Fruit fly (Drosophila melanogaster) whole organism, wandering third instar larva: ENCODE results near the gene rumi.
A peak's percentile ranks its signal among the peaks of the same experiment; 100 is the strongest.

Experiments
- Abd-B ChIP-seq: fragments of >200 bp; optimal IDR thresholded peaks from 2 replicates; lab custom pipeline; 2017; ENCODE audit warnings: missing biosample characterization, missing genetic modification characterization
- CG32264 ChIP-seq: fragments of 200-800 bp; sonication (Bioruptor generic); optimal IDR thresholded peaks from 2 replicates; lab custom pipeline; 2016; ENCODE audit warnings: missing biosample characterization, missing genetic modification characterization
- CG9705 ChIP-seq: fragments of 200-800 bp; sonication (Bioruptor generic); optimal IDR thresholded peaks from 2 replicates; lab custom pipeline; 2018; ENCODE audit warnings: missing biosample characterization, mild to moderate bottlenecking, missing genetic modification characterization
- CrebA ChIP-seq: fragments of 200-800 bp; sonication (Bioruptor generic); optimal IDR thresholded peaks from 2 replicates; lab custom pipeline; 2016; ENCODE audit warnings: missing biosample characterization, mild to moderate bottlenecking, missing genetic modification characterization, borderline replicate concordance
- Dfd ChIP-seq: fragments of >200 bp; optimal IDR thresholded peaks from 2 replicates; lab custom pipeline; 2017; ENCODE audit warnings: missing biosample characterization, missing genetic modification characterization
- Dif ChIP-seq: fragments of 200-275, 200-300 bp; sonication (Bioruptor generic); optimal IDR thresholded peaks from 2 replicates; lab custom pipeline; 2018; ENCODE audit warnings: missing biosample characterization, missing genetic modification characterization; ENCODE audit not compliant: partially characterized antibody
- GATAd ChIP-seq: sonication (Bioruptor generic); optimal IDR thresholded peaks from 2 replicates; lab custom pipeline; 2016; ENCODE audit warnings: missing biosample characterization, missing genetic modification characterization
- HLH106 ChIP-seq: fragments of 200-800 bp; optimal IDR thresholded peaks from 3 replicates; lab custom pipeline; 2019; ENCODE audit warnings: missing biosample characterization, mild to moderate bottlenecking, missing genetic modification characterization, moderate library complexity
- Hnf4 ChIP-seq: fragments of 200-800 bp; sonication (Bioruptor generic); optimal IDR thresholded peaks from 2 replicates; lab custom pipeline; 2016; ENCODE audit warnings: missing biosample characterization, mild to moderate bottlenecking, missing genetic modification characterization
- Hr83 ChIP-seq: fragments of 200-300 bp; sonication (Bioruptor generic); optimal IDR thresholded peaks from 2 replicates; lab custom pipeline; 2016; ENCODE audit warnings: missing biosample characterization, mild to moderate bottlenecking, missing genetic modification characterization, moderate library complexity; ENCODE audit not compliant: poor library complexity, severe bottlenecking
- Jra ChIP-seq: sonication (Bioruptor generic); optimal IDR thresholded peaks from 2 replicates; lab custom pipeline; 2016; ENCODE audit warnings: missing biosample characterization, missing genetic modification characterization
- Mio ChIP-seq: sonication (Bioruptor generic); optimal IDR thresholded peaks from 2 replicates; lab custom pipeline; 2016; ENCODE audit warnings: missing biosample characterization, missing genetic modification characterization
- Myc ChIP-seq: fragments of >200 bp; optimal IDR thresholded peaks from 2 replicates; lab custom pipeline; 2017
- N ChIP-seq: fragments of >200 bp; optimal IDR thresholded peaks from 2 replicates; lab custom pipeline; 2018; ENCODE audit warnings: missing biosample characterization, missing external identifiers, missing genetic modification characterization
- OdsH ChIP-seq: fragments of 200-800 bp; sonication (Bioruptor generic); optimal IDR thresholded peaks from 2 replicates; lab custom pipeline; 2016; ENCODE audit warnings: missing biosample characterization, mild to moderate bottlenecking, missing genetic modification characterization
- Rel ChIP-seq, 2 experiments: fragments of 200-800 bp; sonication (Bioruptor generic) in 1 of 2; optimal IDR thresholded peaks; 2 replicates in 1 of 2; 3 replicates in 1 of 2; lab custom pipeline; 2016 to 2019; ENCODE audit warnings: mild to moderate bottlenecking in 2 of 2, missing biosample characterization in 2 of 2, missing genetic modification characterization in 2 of 2, moderate library complexity in 1 of 2
- Sp1 ChIP-seq: fragments of 200-800 bp; sonication (Bioruptor generic); optimal IDR thresholded peaks from 3 replicates; lab custom pipeline; 2019; ENCODE audit warnings: missing biosample characterization, mild to moderate bottlenecking, missing genetic modification characterization, moderate library complexity
- Vsx2 ChIP-seq: fragments of 200-300, 225-300 bp; sonication (Bioruptor generic); optimal IDR thresholded peaks from 2 replicates; lab custom pipeline; 2018; ENCODE audit warnings: missing biosample characterization, missing genetic modification characterization; ENCODE audit not compliant: partially characterized antibody
- br ChIP-seq: fragments of 200-800 bp; sonication (Bioruptor generic); optimal IDR thresholded peaks from 2 replicates; lab custom pipeline; 2016; ENCODE audit warnings: missing biosample characterization, missing genetic modification characterization
- dl ChIP-seq, 2 experiments: fragments of 175-275, 200-275 bp in 1 of 2; fragments of 200-275 bp in 1 of 2; sonication (Bioruptor generic); optimal IDR thresholded peaks; lab custom pipeline; 2018; ENCODE audit warnings: mild to moderate bottlenecking in 2 of 2, missing biosample characterization in 2 of 2, missing genetic modification characterization in 2 of 2, moderate library complexity in 2 of 2; ENCODE audit not compliant: partially characterized antibody in 2 of 2, insufficient read depth in 1 of 2
- dmrt93B ChIP-seq: fragments of 200-800 bp; sonication (Bioruptor generic); optimal IDR thresholded peaks from 2 replicates; lab custom pipeline; 2018; ENCODE audit warnings: missing biosample characterization, mild to moderate bottlenecking, missing genetic modification characterization
- dsf ChIP-seq: sonication (Bioruptor generic); optimal IDR thresholded peaks from 2 replicates; lab custom pipeline; 2016; ENCODE audit warnings: missing biosample characterization, missing genetic modification characterization, borderline replicate concordance
- ey ChIP-seq: fragments of 200-800 bp; sonication (Bioruptor generic); optimal IDR thresholded peaks from 2 replicates; lab custom pipeline; 2016; ENCODE audit warnings: missing biosample characterization, missing genetic modification characterization
- foxo ChIP-seq, 2 experiments: fragments of 200-800 bp; sonication (Bioruptor generic); optimal IDR thresholded peaks; 2 replicates in 1 of 2; 3 replicates in 1 of 2; lab custom pipeline; 2016 to 2017; ENCODE audit warnings: missing biosample characterization in 2 of 2, missing genetic modification characterization in 2 of 2
- fru ChIP-seq: fragments of 200-800 bp; sonication (Bioruptor generic); optimal IDR thresholded peaks from 3 replicates; lab custom pipeline; 2016; ENCODE audit warnings: missing biosample characterization, mild to moderate bottlenecking, missing genetic modification characterization
- h ChIP-seq: fragments of 200-800 bp; sonication (Bioruptor generic); optimal IDR thresholded peaks from 3 replicates; lab custom pipeline; 2016; ENCODE audit warnings: missing biosample characterization, mild to moderate bottlenecking, missing genetic modification characterization
- jim ChIP-seq: fragments of 175-275, 200-325 bp; sonication (Bioruptor generic); optimal IDR thresholded peaks from 2 replicates; lab custom pipeline; 2016; ENCODE audit warnings: missing biosample characterization, mild to moderate bottlenecking, missing genetic modification characterization
- lola ChIP-seq: fragments of >200 bp; optimal IDR thresholded peaks from 2 replicates; lab custom pipeline; 2017; ENCODE audit warnings: missing biosample characterization, missing genetic modification characterization
- pan ChIP-seq: fragments of >200 bp; optimal IDR thresholded peaks from 2 replicates; lab custom pipeline; 2017
- psq ChIP-seq: fragments of 200-800 bp; sonication (Bioruptor generic); optimal IDR thresholded peaks from 3 replicates; lab custom pipeline; 2017; ENCODE audit warnings: missing biosample characterization, mild to moderate bottlenecking, missing genetic modification characterization, moderate library complexity
- rgr ChIP-seq: fragments of 200-800 bp; sonication (Bioruptor generic); optimal IDR thresholded peaks from 3 replicates; lab custom pipeline; 2016; ENCODE audit warnings: missing biosample characterization, mild to moderate bottlenecking, missing genetic modification characterization
- sage ChIP-seq: fragments of 200-800 bp; sonication (Bioruptor generic); optimal IDR thresholded peaks from 2 replicates; lab custom pipeline; 2016; ENCODE audit warnings: missing biosample characterization, mild to moderate bottlenecking, missing genetic modification characterization
- sv ChIP-seq: fragments of 200-800 bp; sonication (Bioruptor generic); optimal IDR thresholded peaks from 3 replicates; lab custom pipeline; 2016; ENCODE audit warnings: missing biosample characterization, missing genetic modification characterization
- tai ChIP-seq: sonication (Bioruptor generic); optimal IDR thresholded peaks from 2 replicates; lab custom pipeline; 2016; ENCODE audit warnings: missing biosample characterization, missing genetic modification characterization
- usp ChIP-seq: fragments of >200 bp; optimal IDR thresholded peaks from 2 replicates; lab custom pipeline; 2017; ENCODE audit warnings: missing biosample characterization, missing genetic modification characterization
- woc ChIP-seq: sonication (Bioruptor generic); optimal IDR thresholded peaks from 2 replicates; lab custom pipeline; 2016; ENCODE audit warnings: missing biosample characterization, mild to moderate bottlenecking, missing genetic modification characterization

The rumi gene

dm6 chr3R:22720808-22721306 is 29.5 kb downstream of the rumi start, which contains the start of gene wge:
wge (minus strand) TSS chr3R:22721150.
- TF ChIP-seq Vsx2 (GFP tag; lab: Kevin White, UChicago): no peak
- TF ChIP-seq Hnf4: no peak
- no peak for TF ChIP-seq Rel (GFP tag; optimal IDR thresholded peaks at IDR 0.05; lab: Kevin White, UChicago)
- TF ChIP-seq Rel (tag; optimal IDR thresholded peaks at IDR 0.05; lab: Kevin White, UChicago): peak; percentile 33
- TF ChIP-seq rgr: no peak
- no peak for TF ChIP-seq dsf (GFP tag; lab: Kevin White, UChicago)
- no peak for TF ChIP-seq sv (GFP tag; lab: Kevin White, UChicago)
- TF ChIP-seq OdsH (GFP tag; lab: Kevin White, UChicago): no peak
- TF ChIP-seq CG9705 (GFP tag; lab: Kevin White, UChicago): no peak
- TF ChIP-seq Dfd (GFP tag; lab: Kevin White, UChicago): no peak
- peak; percentile 59 for TF ChIP-seq Sp1 (GFP tag; lab: Kevin White, UChicago)
- no peak for TF ChIP-seq woc
- no peak for TF ChIP-seq pan (lab: Kevin White, UChicago)
- no peak for TF ChIP-seq Mio (GFP tag; lab: Kevin White, UChicago)
- no peak for TF ChIP-seq usp
- TF ChIP-seq HLH106 (tag; lab: Kevin White, UChicago): peak; percentile 12
- TF ChIP-seq CG32264 (GFP tag; lab: Kevin White, UChicago): no peak
- no peak for TF ChIP-seq lola (GFP tag; lab: Kevin White, UChicago)
- TF ChIP-seq tai (GFP tag; lab: Kevin White, UChicago): no peak
- TF ChIP-seq foxo (GFP tag; optimal IDR thresholded peaks at IDR 0.05; lab: Kevin White, UChicago): no peak
- no peak for TF ChIP-seq Jra (GFP tag; lab: Kevin White, UChicago)
- no peak for TF ChIP-seq dl (GFP tag; optimal IDR thresholded peaks at IDR 0.05; lab: Kevin White, UChicago; ENCODE audit: insufficient read depth in 1 of 2, partially characterized antibody in 2 of 2)
- TF ChIP-seq GATAd (GFP tag; lab: Kevin White, UChicago): no peak
- TF ChIP-seq Hr83 (GFP tag; lab: Kevin White, UChicago): no peak
- no peak for TF ChIP-seq dmrt93B (GFP tag; lab: Kevin White, UChicago)
- TF ChIP-seq ey (GFP tag; lab: Kevin White, UChicago): no peak
- TF ChIP-seq jim (GFP tag; lab: Kevin White, UChicago): peak; percentile 80
- no peak for TF ChIP-seq sage
- TF ChIP-seq Myc (lab: Kevin White, UChicago): no peak
- TF ChIP-seq Dif (GFP tag; lab: Kevin White, UChicago): no peak
- no peak for TF ChIP-seq Abd-B (GFP tag; lab: Kevin White, UChicago)
- no peak for TF ChIP-seq CrebA (GFP tag; lab: Kevin White, UChicago)
- no peak for TF ChIP-seq psq
- TF ChIP-seq br (GFP tag; lab: Kevin White, UChicago): no peak
- TF ChIP-seq N: no peak

- no peak for TF ChIP-seq N
- peak; percentile 6 for TF ChIP-seq fru (GFP tag; lab: Kevin White, UChicago)
- no peak for TF ChIP-seq CrebA (GFP tag; lab: Kevin White, UChicago)
Measured at dm6 chr3R:22719607-22719949, 30.8 kb downstream of the rumi start.

- TF ChIP-seq h (GFP tag; lab: Kevin White, UChicago) (no peak), HLH106 (tag; lab: Kevin White, UChicago) (no peak), Dfd (GFP tag; lab: Kevin White, UChicago) (no peak), OdsH (GFP tag; lab: Kevin White, UChicago) (no peak), fru (GFP tag; lab: Kevin White, UChicago) (no peak), Mio (GFP tag; lab: Kevin White, UChicago) (no peak)
Measured at dm6 chr3R:22718937-22719606, 31.3 kb downstream of the rumi start.
